Fruit fly (Drosophila melanogaster) whole organism, embryonic: ENCODE data around the gene vvl.

ENCODE experiments used
- Bdp1 ChIP-seq: fragments of 200-800 bp; sonication (Bioruptor generic); optimal IDR thresholded peaks from 3 replicates; lab custom pipeline; 2016; ENCODE audit warnings: missing biosample characterization, missing genetic modification characterization
- CG10431 ChIP-seq: fragments of 200-800 bp; sonication (Bioruptor generic); optimal IDR thresholded peaks from 3 replicates; lab custom pipeline; 2018; ENCODE audit warnings: missing biosample characterization, mild to moderate bottlenecking, missing genetic modification characterization
- CG11696 ChIP-seq: fragments of 200-800 bp; sonication (Bioruptor generic); IDR thresholded peaks from 2 replicates; pipeline ENCODE4 v1.3.6; 2022; ENCODE audit warnings: missing biosample characterization, missing genetic modification characterization
- CG12769 ChIP-seq: fragments of 200-800 bp; sonication (Bioruptor generic); optimal IDR thresholded peaks from 2 replicates; lab custom pipeline; 2019; ENCODE audit warnings: missing biosample characterization, mild to moderate bottlenecking, missing genetic modification characterization, moderate library complexity
- CG17568 ChIP-seq: fragments of 200-800 bp; sonication (Bioruptor generic); optimal IDR thresholded peaks from 2 replicates; lab custom pipeline; 2018; ENCODE audit warnings: missing biosample characterization, mild to moderate bottlenecking, missing genetic modification characterization, moderate library complexity
- CG3065 ChIP-seq: fragments of 200-800 bp; sonication (Bioruptor generic); optimal IDR thresholded peaks from 2 replicates; lab custom pipeline; 2016; ENCODE audit warnings: missing biosample characterization, missing genetic modification characterization
- CG32767 ChIP-seq: fragments of 200-800 bp; sonication (Bioruptor generic); IDR thresholded peaks from 2 replicates; pipeline ENCODE4 v1.3.6; 2022; ENCODE audit warnings: missing biosample characterization, missing genetic modification characterization
- CG4424 ChIP-seq: fragments of 200-800 bp; sonication (Bioruptor generic); optimal IDR thresholded peaks from 3 replicates; lab custom pipeline; 2016; ENCODE audit warnings: missing biosample characterization, missing genetic modification characterization
- CG5180 ChIP-seq: fragments of 200-800 bp; sonication (Bioruptor generic); optimal IDR thresholded peaks from 3 replicates; lab custom pipeline; 2017; ENCODE audit warnings: missing biosample characterization, missing genetic modification characterization, mild to moderate bottlenecking, moderate library complexity, missing genetic modification reagents
- CG6854 ChIP-seq: fragments of 200-800 bp; sonication (Bioruptor generic); optimal IDR thresholded peaks from 3 replicates; lab custom pipeline; 2017; ENCODE audit warnings: missing biosample characterization, mild to moderate bottlenecking, missing genetic modification characterization
- CG7271 ChIP-seq: fragments of 200-800 bp; sonication (Bioruptor generic); optimal IDR thresholded peaks from 2 replicates; lab custom pipeline; 2018; ENCODE audit warnings: missing biosample characterization, mild to moderate bottlenecking, missing genetic modification characterization, moderate library complexity
- CG8765 ChIP-seq: fragments of 200-800 bp; sonication (Bioruptor generic); IDR thresholded peaks from 2 replicates; pipeline ENCODE4 v1.3.6; 2022; ENCODE audit warnings: missing biosample characterization, missing genetic modification characterization
- CHES-1-like ChIP-seq: fragments of 200-800 bp; sonication (Bioruptor generic); optimal IDR thresholded peaks from 2 replicates; lab custom pipeline; 2016; ENCODE audit warnings: missing biosample characterization, missing genetic modification characterization
- Dek ChIP-seq: fragments of 200-800 bp; sonication (Bioruptor generic); optimal IDR thresholded peaks from 3 replicates; lab custom pipeline; 2019; ENCODE audit warnings: missing biosample characterization, mild to moderate bottlenecking, missing genetic modification characterization, moderate library complexity
- Dip3 ChIP-seq: fragments of 200-800 bp; sonication (Bioruptor generic); optimal IDR thresholded peaks from 3 replicates; lab custom pipeline; 2016; ENCODE audit warnings: missing biosample characterization, missing genetic modification characterization
- E2f1 ChIP-seq: fragments of 200-800 bp; sonication (Bioruptor generic); IDR thresholded peaks from 2 replicates; pipeline ENCODE4 v1.3.6; 2022; ENCODE audit warnings: missing biosample characterization, missing genetic modification characterization
- E2f2 ChIP-seq: fragments of 200-800 bp; sonication (Bioruptor generic); IDR thresholded peaks from 2 replicates; pipeline ENCODE4 v1.3.6; 2022; ENCODE audit warnings: missing biosample characterization, missing genetic modification characterization
- Ets65A ChIP-seq: fragments of 200-800 bp; sonication (Bioruptor generic); peaks from one replicate; lab custom pipeline; 2016; ENCODE audit warnings: missing biosample characterization, missing genetic modification characterization
- Hand ChIP-seq: fragments of 200-800 bp; sonication (Bioruptor generic); optimal IDR thresholded peaks from 2 replicates; lab custom pipeline; 2017; ENCODE audit warnings: mild to moderate bottlenecking, missing biosample characterization, missing genetic modification reagents, missing genetic modification characterization
- Hr39 ChIP-seq: fragments of >200 bp; optimal IDR thresholded peaks from 2 replicates; lab custom pipeline; 2017
- Mes4 ChIP-seq: fragments of 200-800 bp; sonication (Bioruptor generic); optimal IDR thresholded peaks from 2 replicates; lab custom pipeline; 2016; ENCODE audit warnings: missing biosample characterization, missing genetic modification characterization
- Mrtf ChIP-seq: fragments of 200-800 bp; sonication (Bioruptor generic); IDR thresholded peaks from 3 replicates; pipeline ENCODE4 v1.3.6; 2022; ENCODE audit warnings: missing biosample characterization, missing genetic modification characterization
- NC2α ChIP-seq: fragments of 200-800 bp; sonication (Bioruptor generic); optimal IDR thresholded peaks from 2 replicates; lab custom pipeline; 2016; ENCODE audit warnings: missing biosample characterization, missing genetic modification characterization
- Ptx1 ChIP-seq: fragments of 200-800 bp; sonication (Bioruptor generic); IDR thresholded peaks from 2 replicates; pipeline ENCODE4 v1.3.6; 2022; ENCODE audit warnings: missing biosample characterization, missing genetic modification characterization
- Sin3A ChIP-seq: fragments of >200 bp; optimal IDR thresholded peaks from 2 replicates; lab custom pipeline; 2018
- Ssrp ChIP-seq: fragments of 200-800 bp; sonication (Bioruptor generic); optimal IDR thresholded peaks from 2 replicates; lab custom pipeline; 2018; ENCODE audit warnings: missing biosample characterization, mild to moderate bottlenecking, missing genetic modification characterization, moderate library complexity
- ac ChIP-seq: fragments of 200-800 bp; sonication (Bioruptor generic); optimal IDR thresholded peaks from 3 replicates; lab custom pipeline; 2017; ENCODE audit warnings: missing biosample characterization, mild to moderate bottlenecking, missing genetic modification characterization
- al ChIP-seq: fragments of 200-800 bp; sonication (Bioruptor generic); IDR thresholded peaks from 2 replicates; pipeline ENCODE4 v1.3.6; 2022; ENCODE audit warnings: missing biosample characterization, missing genetic modification characterization
- amos ChIP-seq: fragments of 200-800 bp; sonication (Bioruptor generic); IDR thresholded peaks from 2 replicates; pipeline ENCODE4 v1.3.6; 2022; ENCODE audit warnings: missing biosample characterization, missing genetic modification characterization; ENCODE audit not compliant: partially characterized antibody
- ase ChIP-seq: fragments of 200-800 bp; sonication (Bioruptor generic); IDR thresholded peaks from 3 replicates; pipeline ENCODE4 v1.3.6; 2022; ENCODE audit warnings: missing biosample characterization, missing genetic modification characterization
- cg ChIP-seq: fragments of 200-800 bp; sonication (Bioruptor generic); optimal IDR thresholded peaks from 3 replicates; lab custom pipeline; 2019; ENCODE audit warnings: missing biosample characterization, mild to moderate bottlenecking, missing genetic modification characterization, moderate library complexity
- chinmo ChIP-seq: fragments of 200-800 bp; sonication (Bioruptor generic); IDR thresholded peaks from 4 replicates; pipeline ENCODE4 v1.3.6; 2022; ENCODE audit warnings: missing biosample characterization, missing genetic modification characterization; ENCODE audit not compliant: partially characterized antibody
- da ChIP-seq: fragments of 200-800 bp; sonication (Bioruptor generic); optimal IDR thresholded peaks from 2 replicates; lab custom pipeline; 2016; ENCODE audit warnings: missing biosample characterization, missing genetic modification characterization
- dmrt11E ChIP-seq: fragments of 200-800 bp; sonication (Bioruptor generic); optimal IDR thresholded peaks from 3 replicates; lab custom pipeline; 2018; ENCODE audit warnings: missing biosample characterization, mild to moderate bottlenecking, missing genetic modification characterization, moderate library complexity
- exex ChIP-seq: fragments of 200-800 bp; sonication (Bioruptor generic); optimal IDR thresholded peaks from 4 replicates; lab custom pipeline; 2018; ENCODE audit warnings: missing biosample characterization, mild to moderate bottlenecking, missing genetic modification characterization, moderate library complexity
- fru ChIP-seq: fragments of >200 bp; optimal IDR thresholded peaks from 2 replicates; lab custom pipeline; 2017
- fu2 ChIP-seq: fragments of 200-800 bp; sonication (Bioruptor generic); optimal IDR thresholded peaks from 2 replicates; lab custom pipeline; 2016; ENCODE audit warnings: missing biosample characterization, missing genetic modification characterization
- gcm2 ChIP-seq: fragments of 200-800 bp; sonication (Bioruptor generic); optimal IDR thresholded peaks from 2 replicates; lab custom pipeline; 2016; ENCODE audit warnings: missing biosample characterization, missing genetic modification characterization
- gro ChIP-seq: fragments of 200-800 bp; sonication (Bioruptor generic); optimal IDR thresholded peaks from 2 replicates; lab custom pipeline; 2016; ENCODE audit warnings: missing biosample characterization, missing genetic modification characterization
- hb ChIP-seq: fragments of 200-800 bp; sonication (Bioruptor generic); IDR thresholded peaks from 3 replicates; pipeline ENCODE4 v1.3.6; 2022; ENCODE audit warnings: missing biosample characterization, missing genetic modification characterization; ENCODE audit not compliant: partially characterized antibody
- hth ChIP-seq: fragments of >200 bp; optimal IDR thresholded peaks from 2 replicates; lab custom pipeline; 2017; ENCODE audit warnings: inconsistent platforms
- lola ChIP-seq, 3 experiments: fragments of >200 bp in 2 of 3; fragments of 200-800 bp in 1 of 3; sonication (Bioruptor generic) in 1 of 3; optimal IDR thresholded peaks; 2 replicates each; lab custom pipeline; 2017 to 2019; ENCODE audit warnings: missing biosample characterization in 3 of 3, missing genetic modification characterization in 3 of 3, mild to moderate bottlenecking in 1 of 3, moderate library complexity in 1 of 3
- pros ChIP-seq: fragments of 200-800 bp; sonication (Bioruptor generic); optimal IDR thresholded peaks from 3 replicates; lab custom pipeline; 2019; ENCODE audit warnings: missing biosample characterization, mild to moderate bottlenecking, missing genetic modification characterization, moderate library complexity
- sens ChIP-seq: fragments of 200-800 bp; sonication (Bioruptor generic); peaks from one replicate; lab custom pipeline; 2016; ENCODE audit warnings: missing biosample characterization, missing genetic modification characterization
- sima ChIP-seq: fragments of 200-800 bp; sonication (Bioruptor generic); optimal IDR thresholded peaks from 2 replicates; lab custom pipeline; 2016; ENCODE audit warnings: missing biosample characterization, missing genetic modification characterization
- stc ChIP-seq: fragments of 200-800 bp; sonication (Bioruptor generic); IDR thresholded peaks from 2 replicates; pipeline ENCODE4 v1.3.6; 2022; ENCODE audit warnings: missing biosample characterization, missing genetic modification characterization
- twi ChIP-seq: fragments of 200-800 bp; optimal IDR thresholded peaks from 2 replicates; lab custom pipeline; 2019; ENCODE audit warnings: missing biosample characterization, mild to moderate bottlenecking, missing genetic modification characterization, moderate library complexity
- vfl ChIP-seq: fragments of 200-800 bp; sonication (Bioruptor generic); optimal IDR thresholded peaks from 2 replicates; lab custom pipeline; 2016; ENCODE audit warnings: missing biosample characterization, missing genetic modification characterization
- vnd ChIP-seq: fragments of 200-800 bp; sonication (Bioruptor generic); IDR thresholded peaks from 3 replicates; pipeline ENCODE4 v1.3.6; 2022; ENCODE audit warnings: missing biosample characterization, missing genetic modification characterization; ENCODE audit not compliant: partially characterized antibody
- zen ChIP-seq: fragments of 200-800 bp; sonication (Bioruptor generic); optimal IDR thresholded peaks from 3 replicates; lab custom pipeline; 2018; ENCODE audit warnings: missing biosample characterization, mild to moderate bottlenecking, missing genetic modification characterization, moderate library complexity

Gene vvl

DNA sequence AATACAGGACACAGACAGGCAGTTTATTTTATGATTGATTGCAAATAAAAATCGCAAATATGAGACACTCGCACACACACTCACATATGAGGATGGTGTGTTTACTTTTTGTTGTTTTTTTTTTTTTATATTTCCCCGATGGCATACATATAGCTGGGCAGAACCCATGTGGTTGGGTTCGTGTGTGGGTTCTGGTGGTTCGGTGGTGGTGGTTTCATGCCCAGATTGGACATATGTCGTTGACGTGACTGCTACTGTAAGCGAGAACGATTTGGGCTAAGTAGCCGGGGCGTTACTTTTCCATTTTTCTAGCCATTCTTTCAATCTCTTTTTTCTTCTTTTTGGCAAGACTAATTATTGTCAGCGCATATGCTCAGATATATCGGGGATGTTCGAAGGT is 32.8 kb downstream of the vvl start:
- TF ChIP-seq pros (GFP tag; lab: Kevin White, UChicago), result peak; percentile 33
- TF ChIP-seq CG8765 (GFP tag; lab: Robert Waterston, UW), result no peak
- TF ChIP-seq sens (GFP tag; lab: Kevin White, UChicago), result peak; percentile 60
- peak; percentile 6 for TF ChIP-seq cg (GFP tag; lab: Kevin White, UChicago)
- TF ChIP-seq twi, result peak; percentile 96
- no peak for TF ChIP-seq Ssrp

DNA sequence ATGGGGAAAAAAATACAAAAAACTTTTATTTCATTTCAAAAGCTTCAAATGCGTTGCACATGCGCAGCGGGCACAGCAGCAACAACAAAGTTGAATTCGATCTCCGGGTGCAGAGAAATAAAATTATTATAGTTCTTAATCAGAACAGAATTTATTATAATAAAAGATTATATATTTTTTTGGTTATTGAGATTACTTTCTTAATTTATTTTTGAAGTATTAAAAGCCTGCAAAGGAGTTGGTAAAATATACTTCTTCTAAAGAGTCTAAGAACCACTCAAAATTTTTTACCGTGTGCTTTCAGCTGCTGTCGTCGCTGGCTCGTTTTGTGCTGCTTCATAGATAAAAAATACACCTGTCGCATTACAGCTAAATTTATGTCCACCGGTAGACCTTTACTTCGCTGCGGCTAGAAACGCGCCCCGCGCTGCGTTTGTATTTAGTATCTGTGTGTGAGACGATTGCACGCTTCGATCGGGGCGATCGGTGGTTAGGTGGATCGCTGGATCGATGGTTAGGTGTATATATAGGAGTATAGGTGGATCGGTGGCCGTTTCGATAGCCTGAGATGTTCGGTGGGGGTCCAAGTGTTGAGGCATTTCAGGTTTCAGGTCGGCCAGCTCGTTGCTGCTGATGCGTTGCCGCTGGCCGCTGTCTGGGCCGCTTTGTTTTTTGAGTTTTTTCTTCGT is 34.0 kb downstream of the vvl start:
- TF ChIP-seq vfl (GFP tag; lab: Kevin White, UChicago) (no peak), da (no peak), Mrtf (GFP tag; lab: Robert Waterston, UW) (peak; percentile 61; the same call in 2 of the 3 replicates), CG5180 (GFP tag; lab: Kevin White, UChicago) (peak; percentile 86), exex (tag; lab: Kevin White, UChicago) (peak; percentile 4), stc (GFP tag; lab: Robert Waterston, UW) (peak; percentile 70; the same call in 1 of the 2 replicates), Dip3 (GFP tag; lab: Kevin White, UChicago) (no peak), CHES-1-like (no peak), ac (peak; percentile 84), fru (lab: Kevin White, UChicago) (no peak), NC2α (GFP tag; lab: Kevin White, UChicago) (no peak), al (peak; percentile 55), Dek (tag; lab: Kevin White, UChicago) (peak; percentile 53), fu2 (GFP tag; lab: Kevin White, UChicago) (no peak), gcm2 (GFP tag; lab: Kevin White, UChicago) (no peak), CG4424 (GFP tag; lab: Kevin White, UChicago) (peak; percentile 87), CG32767 (GFP tag; lab: Robert Waterston, UW) (peak; percentile 81; the same call in 1 of the 2 replicates), hth (lab: Kevin White, UChicago) (no peak), amos (no peak), zen (tag; lab: Kevin White, UChicago) (peak; percentile 75), dmrt11E (peak; percentile 92), hb (no peak), Ptx1 (GFP tag; lab: Robert Waterston, UW) (peak; percentile 85), CG17568 (peak; percentile 34), CG11696 (peak; percentile 70), sima (GFP tag; lab: Kevin White, UChicago) (no peak), CG7271 (tag; lab: Kevin White, UChicago) (peak; percentile 36), vnd (no peak), gro (no peak), CG3065 (peak; percentile 37), E2f2 (GFP tag; lab: Robert Waterston, UW) (peak; percentile 55; the same call in 1 of the 2 replicates), lola (GFP tag; optimal IDR thresholded peaks at IDR 0.05; lab: Kevin White, UChicago) (peak in 1 of 3 experiments; percentile 92), Hr39 (no peak), Hand (GFP tag; lab: Kevin White, UChicago) (peak; percentile 17), Sin3A (lab: Kevin White, UChicago) (no peak), Mes4 (GFP tag; lab: Kevin White, UChicago) (no peak), ase (GFP tag; lab: Robert Waterston, UW) (peak; percentile 69), E2f1 (peak; percentile 89), Bdp1 (GFP tag; lab: Kevin White, UChicago) (no peak), chinmo (GFP tag; lab: Robert Waterston, UW) (peak; percentile 97), Ets65A (GFP tag; lab: Kevin White, UChicago) (peak; percentile 92), CG10431 (peak; percentile 64), CG6854 (GFP tag; lab: Kevin White, UChicago) (peak; percentile 52), CG12769 (tag; lab: Kevin White, UChicago) (peak; percentile 81)
